Worm (Caenorhabditis elegans): Measurements from ENCODE around the gene srw-77.

DNA sequence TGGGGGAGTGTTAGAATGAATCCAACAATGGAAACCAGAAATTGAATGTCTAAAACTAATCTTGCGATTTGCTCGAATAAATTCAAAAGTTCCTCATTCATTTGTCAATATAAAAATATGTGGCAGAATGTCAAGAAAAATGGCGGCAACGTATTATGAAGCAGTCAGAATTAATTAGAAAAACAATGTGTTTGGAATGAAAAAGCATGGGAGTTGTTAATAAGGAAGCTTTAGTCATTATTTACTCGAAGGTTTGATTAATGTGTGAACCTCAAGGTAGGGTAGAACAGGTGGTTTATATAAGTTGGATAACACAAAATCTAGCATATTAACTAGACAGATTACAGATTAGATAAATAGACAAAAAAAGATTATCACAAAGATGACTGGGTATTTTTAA lies 5.3 kb downstream of the srw-77 start, which contains the start of gene srw-76:
- TF ChIP-seq lin-13 (GFP tag; optimal IDR thresholded peaks at IDR 0.05) (no peak), nhr-12 (tag; optimal IDR thresholded peaks at IDR 0.05) (no peak), nhr-23 (tag; optimal IDR thresholded peaks at IDR 0.05) (no peak), ztf-11 (tag; optimal IDR thresholded peaks at IDR 0.05) (no peak), skn-1 (tag; optimal IDR thresholded peaks at IDR 0.05) (no peak), egl-27 (tag; optimal IDR thresholded peaks at IDR 0.05) (no peak), ama-1 (optimal IDR thresholded peaks at IDR 0.05) (no peak), nhr-6 (tag; optimal IDR thresholded peaks at IDR 0.05) (no peak)

Measured in whole organism, L2 larva.